Worm (Caenorhabditis elegans): ENCODE data around the gene exos-4.1.

exos-4.1 gene

ce11 chrIV:13110876-13111275, 12.1 kb downstream of the exos-4.1 start:
- TF ChIP-seq unc-62 (GFP tag; optimal IDR thresholded peaks at IDR 0.05), result no peak

ce11 chrIV:13112982-13113381, 14.2 kb downstream of the exos-4.1 start, which contains the start of gene best-2:
TSS of gene best-2 (minus strand) at chrIV:13113082.
- no peak for TF ChIP-seq unc-62 (GFP tag; optimal IDR thresholded peaks at IDR 0.05)

- TF ChIP-seq unc-62 (GFP tag; optimal IDR thresholded peaks at IDR 0.05), result no peak
Observed at ce11 chrIV:13116679-13117078, 17.9 kb downstream of the exos-4.1 start.

- no peak for TF ChIP-seq unc-62 (GFP tag; optimal IDR thresholded peaks at IDR 0.05)
Observed at ce11 chrIV:13118794-13119193, 20.0 kb downstream of the exos-4.1 start, which contains the start of gene unc-30. TSS of gene unc-30 (plus strand) at chrIV:13118977.

ce11 chrIV:13121396-13121795, 22.6 kb downstream of the exos-4.1 start:
- no peak for TF ChIP-seq unc-62 (GFP tag; optimal IDR thresholded peaks at IDR 0.05)

- no peak for TF ChIP-seq unc-62 (GFP tag; optimal IDR thresholded peaks at IDR 0.05)
Observed at ce11 chrIV:13125999-13126398, 27.2 kb downstream of the exos-4.1 start.

ce11 chrIV:13127720-13128119, 28.9 kb downstream of the exos-4.1 start:
- TF ChIP-seq unc-62 (GFP tag; optimal IDR thresholded peaks at IDR 0.05), result no peak

ce11 chrIV:13142254-13142653, 43.5 kb downstream of the exos-4.1 start, which contains the start of gene spe-43:
TSS of gene spe-43 (minus strand) at chrIV:13142354.
- no peak for TF ChIP-seq unc-62 (GFP tag; optimal IDR thresholded peaks at IDR 0.05)

ce11 chrIV:13149276-13149675, 50.5 kb downstream of the exos-4.1 start, which contains the start of gene nlp-79:
TSS of gene nlp-79 (plus strand) at chrIV:13149576.
- TF ChIP-seq unc-62 (GFP tag; optimal IDR thresholded peaks at IDR 0.05), result no peak

All from whole organism, dauer.